Fruit fly (Drosophila melanogaster): Measurements from ENCODE around the gene Utx.
A peak's percentile ranks its signal among the peaks of the same experiment; 100 is the strongest.

The Utx gene

DNA sequence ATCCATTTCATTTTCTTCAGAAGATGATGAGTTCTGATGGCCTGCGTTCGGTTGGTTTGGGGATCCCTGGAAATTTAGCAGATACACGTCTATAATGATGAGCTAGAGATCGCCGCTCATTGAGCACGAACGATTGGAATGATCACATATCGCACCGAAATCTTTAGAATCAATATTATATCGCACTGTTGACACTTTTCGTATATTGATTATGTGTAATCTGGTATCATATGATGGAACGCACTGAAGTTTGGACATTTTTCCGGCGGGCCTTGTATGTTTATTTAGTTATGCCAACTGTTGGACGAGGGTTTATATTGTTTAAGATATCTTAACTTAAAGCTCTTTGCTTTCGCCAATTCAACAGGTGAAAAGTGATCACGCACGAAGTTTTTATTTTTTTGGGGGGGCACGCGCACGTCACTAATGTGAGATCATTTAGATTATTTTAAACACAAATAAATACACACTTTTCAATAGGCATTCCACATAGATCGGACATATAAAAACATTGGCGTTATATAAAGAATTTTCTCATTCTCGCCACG lies 42.5 kb upstream of the Utx start:
- TF ChIP-seq CG11294 (GFP tag; IDR thresholded peaks at IDR 0.05) (no peak), cyc (GFP tag; optimal IDR thresholded peaks at IDR 0.05) (peak; percentile 9), vri (GFP tag; optimal IDR thresholded peaks at IDR 0.05) (no peak), Eip78C (GFP tag) (peak; percentile 71), fkh (GFP tag; optimal IDR thresholded peaks at IDR 0.05) (peak; percentile 85)

DNA sequence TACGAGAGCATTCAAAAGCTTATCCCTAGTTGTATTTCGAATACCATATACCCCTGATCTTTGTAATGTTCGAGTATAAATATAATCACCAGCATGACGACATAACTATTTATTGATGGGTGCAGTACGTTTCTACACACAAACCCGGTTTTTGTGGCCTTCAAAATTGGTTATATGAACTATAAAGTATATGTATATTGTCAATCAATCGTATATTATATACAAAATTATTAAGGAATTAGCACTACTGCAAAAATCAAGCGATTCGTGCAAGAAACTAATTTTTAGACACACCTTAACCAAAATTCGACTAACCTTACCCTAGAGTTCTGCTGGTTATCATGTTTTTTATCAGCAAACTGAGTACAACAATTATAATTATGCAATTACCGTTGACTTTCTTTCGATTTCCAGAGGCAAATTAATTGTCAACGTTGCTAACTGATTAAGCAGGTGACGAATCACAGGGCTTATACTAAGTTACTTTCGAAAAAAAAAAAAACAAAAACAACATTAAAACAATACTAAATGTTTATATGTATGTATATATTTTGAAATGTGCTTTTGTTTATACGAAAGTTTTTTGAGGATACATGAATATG lies 41.7 kb upstream of the Utx start:
- TF ChIP-seq fd85E (GFP tag; optimal IDR thresholded peaks at IDR 0.05) (no peak), Ets21C (GFP tag; optimal IDR thresholded peaks at IDR 0.05) (no peak), Eip93F (GFP tag; optimal IDR thresholded peaks at IDR 0.05) (peak; percentile 27), vri (GFP tag; optimal IDR thresholded peaks at IDR 0.05) (peak; percentile 94)

DNA sequence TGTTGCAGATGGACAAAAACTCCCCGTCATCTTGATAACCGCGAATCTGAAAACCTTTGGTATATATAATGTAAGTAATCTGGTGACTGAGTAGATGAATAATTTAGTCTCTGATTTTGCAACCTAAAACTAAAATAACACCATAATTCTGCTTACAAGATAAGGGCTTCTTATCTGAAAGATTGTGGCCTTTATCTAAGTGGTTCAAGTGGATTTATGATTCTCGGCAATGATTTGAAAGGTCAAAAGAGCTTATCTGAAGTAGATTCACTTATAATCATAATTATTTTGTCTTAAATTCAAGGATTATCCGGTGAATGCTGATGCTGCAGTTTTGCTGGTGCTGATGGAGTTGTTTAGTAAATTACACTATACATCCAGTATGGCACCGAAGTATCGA lies 37.3 kb upstream of the Utx start:
- TF ChIP-seq fd85E (GFP tag; optimal IDR thresholded peaks at IDR 0.05) (no peak), OdsH (GFP tag; optimal IDR thresholded peaks at IDR 0.05) (no peak), acj6 (GFP tag; optimal IDR thresholded peaks at IDR 0.05) (no peak), CG8319 (GFP tag; optimal IDR thresholded peaks at IDR 0.05) (no peak), CG6163 (GFP tag; IDR thresholded peaks at IDR 0.05) (no peak), CG6276 (GFP tag; optimal IDR thresholded peaks at IDR 0.05) (no peak), lz (GFP tag; optimal IDR thresholded peaks at IDR 0.05) (no peak), CG8632 (GFP tag; optimal IDR thresholded peaks at IDR 0.05) (no peak), CG7368 (GFP tag; optimal IDR thresholded peaks at IDR 0.05) (no peak), CG6792 (GFP tag; optimal IDR thresholded peaks at IDR 0.05) (no peak), Sox14 (GFP tag; optimal IDR thresholded peaks at IDR 0.05) (no peak), CG4318 (GFP tag; optimal IDR thresholded peaks at IDR 0.05) (no peak), achi (GFP tag; optimal IDR thresholded peaks at IDR 0.05) (no peak), CG9139 (GFP tag; optimal IDR thresholded peaks at IDR 0.05) (no peak), net (GFP tag; optimal IDR thresholded peaks at IDR 0.05) (no peak), Sox15 (GFP tag; optimal IDR thresholded peaks at IDR 0.05) (no peak), esn (GFP tag; optimal IDR thresholded peaks at IDR 0.05) (no peak)

DNA sequence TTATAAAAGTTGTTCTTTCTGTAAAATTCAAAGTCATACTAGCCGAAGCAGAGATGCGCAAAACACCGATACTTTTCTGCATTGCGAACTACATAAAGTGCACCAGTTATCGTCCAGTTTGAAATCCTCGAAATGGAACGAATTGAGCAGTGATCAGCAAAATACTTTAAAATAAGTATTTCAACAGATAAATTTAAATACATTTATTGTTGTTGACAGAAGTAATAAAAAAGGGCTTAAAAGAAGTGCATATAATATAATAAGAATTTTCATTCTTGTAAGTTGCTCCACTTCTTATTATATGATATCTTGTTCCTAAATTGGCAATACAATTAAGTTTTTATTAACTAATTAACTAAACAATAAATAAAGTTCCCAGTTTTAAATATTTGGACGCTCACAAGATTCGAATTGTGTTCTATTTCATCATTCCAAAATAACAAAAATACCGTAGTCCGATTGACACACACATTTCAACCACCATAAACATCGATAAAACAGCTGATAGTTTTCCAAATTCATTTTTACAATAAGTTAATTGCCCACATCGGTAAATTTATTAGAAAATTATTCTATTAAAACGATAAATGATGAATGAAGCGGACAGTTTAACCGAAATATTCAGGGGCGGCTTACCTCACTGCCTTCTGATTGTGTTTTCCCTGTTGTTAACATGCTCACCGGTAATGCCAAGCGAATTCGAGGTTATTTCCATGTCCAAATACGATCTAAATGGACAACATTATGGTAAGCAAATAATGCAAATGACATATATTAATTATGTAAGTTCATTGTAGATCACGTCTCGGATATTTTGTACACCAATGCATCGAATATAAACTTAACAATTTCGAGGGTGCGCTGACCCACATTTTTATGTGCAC lies 36.0 kb upstream of the Utx start, which contains the start of the genes Usp14 and CG4972:
Gene Usp14 (minus strand): TSS at position 70 of the 884 bp plus-strand sequence.
Gene CG4972 (plus strand): TSS at position 466 of the 884 bp plus-strand sequence.
- no peak for TF ChIP-seq CG11762 (GFP tag; optimal IDR thresholded peaks at IDR 0.05; ENCODE audit: insufficient read depth)
- TF ChIP-seq topi (GFP tag; optimal IDR thresholded peaks at IDR 0.05): peak; percentile 26
- TF ChIP-seq cyc (GFP tag; optimal IDR thresholded peaks at IDR 0.05): peak; percentile 22
- TF ChIP-seq Sox14 (GFP tag; optimal IDR thresholded peaks at IDR 0.05): peak; percentile 21
- peak; percentile 6 for TF ChIP-seq esn (GFP tag; optimal IDR thresholded peaks at IDR 0.05)
- no peak for TF ChIP-seq ss (GFP tag; optimal IDR thresholded peaks at IDR 0.05)
- TF ChIP-seq CG3032 (tag; optimal IDR thresholded peaks at IDR 0.05): peak; percentile 34
- TF ChIP-seq fkh (GFP tag; optimal IDR thresholded peaks at IDR 0.05): peak; percentile 25

DNA sequence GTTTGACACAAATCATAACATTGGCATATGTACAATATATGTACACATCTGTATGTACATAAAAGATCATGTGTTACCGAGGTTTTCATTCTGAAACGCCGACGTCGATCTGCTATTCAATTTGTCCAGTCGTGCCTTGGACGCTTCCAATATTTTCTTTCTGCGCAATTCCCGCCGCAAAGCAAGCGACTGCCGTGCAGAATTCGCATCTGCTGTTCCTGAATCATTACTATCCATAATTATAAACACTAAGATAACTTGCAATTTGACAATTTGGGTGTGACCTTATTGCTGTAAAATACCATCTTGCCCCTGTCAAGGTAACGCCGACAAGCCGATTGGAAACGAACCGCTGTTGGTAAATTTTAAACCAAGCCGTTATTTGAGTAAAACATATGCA lies 33.2 kb upstream of the Utx start:
- TF ChIP-seq ss (GFP tag; optimal IDR thresholded peaks at IDR 0.05) (no peak), fkh (GFP tag; optimal IDR thresholded peaks at IDR 0.05) (peak; percentile 69), Hr38 (GFP tag; optimal IDR thresholded peaks at IDR 0.05) (no peak), CG7368 (GFP tag; optimal IDR thresholded peaks at IDR 0.05) (no peak), Eip78C (GFP tag) (no peak), CG11762 (GFP tag; optimal IDR thresholded peaks at IDR 0.05; ENCODE audit: insufficient read depth) (no peak)
